Worm (Caenorhabditis elegans) whole organism, L4/young adult: Measurements from ENCODE around the gene srb-11.

ENCODE experiments used
- W03F9.2 ChIP-seq: fragments of 150-350 bp; optimal IDR thresholded peaks from 2 replicates; lab custom pipeline; 2014; ENCODE audit warnings: missing biosample characterization, missing genetic modification characterization
- dao-5 ChIP-seq: sonication (generic microtip); optimal IDR thresholded peaks from 2 replicates; lab custom pipeline; 2016; ENCODE audit warnings: missing genotype, missing genetic modification characterization, moderate library complexity, missing compliant biosample characterization
- him-1 ChIP-seq: sonication (generic microtip); optimal IDR thresholded peaks from 2 replicates; lab custom pipeline; 2016; ENCODE audit warnings: missing genotype, missing genetic modification reagents, missing genetic modification characterization, missing compliant biosample characterization

The srb-11 gene

DNA sequence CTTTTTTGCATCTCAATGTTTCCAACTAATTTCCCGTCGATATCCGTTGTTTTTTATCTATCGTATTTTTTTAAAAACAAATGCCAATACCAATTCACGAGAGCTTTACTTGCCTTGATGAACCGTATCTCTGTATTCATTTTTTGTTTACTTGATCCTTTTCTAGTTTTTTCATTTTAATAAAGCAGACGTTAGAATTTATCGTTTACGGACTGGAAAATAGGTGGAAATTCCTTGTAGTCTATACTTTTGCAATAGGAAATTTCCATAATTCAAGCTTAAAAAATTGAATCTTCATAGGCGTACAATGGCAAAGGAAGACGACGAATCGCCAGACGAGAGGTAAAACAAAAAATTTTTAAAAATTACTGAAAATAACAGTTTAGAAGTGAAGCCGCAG, 32.9 kb downstream of the srb-11 start, which contains the start of gene algn-1:
algn-1 (plus strand) TSS at position 301 of the 400 bp plus-strand sequence.
- TF ChIP-seq him-1 (tag; lab: Kevin White, UChicago) (no peak), dao-5 (tag; lab: Kevin White, UChicago) (no peak), W03F9.2 (no peak)

DNA sequence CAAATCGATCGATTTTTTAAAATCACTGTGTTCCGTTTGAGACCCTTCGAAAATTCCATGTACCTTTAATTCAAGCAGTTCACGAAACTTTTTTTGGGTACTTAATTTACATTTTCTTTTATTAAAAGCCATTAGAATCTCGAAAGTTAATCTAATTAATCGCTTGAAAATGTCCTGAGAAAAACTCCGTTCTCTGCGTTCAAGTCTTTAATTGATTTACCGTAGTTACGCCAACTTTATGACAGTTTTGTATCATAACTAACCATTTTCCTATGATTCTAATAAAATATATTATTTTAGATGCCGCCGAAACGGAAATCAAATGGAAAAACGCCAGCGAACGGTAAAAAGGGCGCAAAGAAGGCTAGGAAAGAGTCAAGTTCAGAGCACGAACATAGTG, 38.5 kb downstream of the srb-11 start, which contains the start of gene jhdm-1:
jhdm-1 (plus strand) TSS at position 301 of the 400 bp plus-strand sequence.
- TF ChIP-seq dao-5 (tag; lab: Kevin White, UChicago) (no peak), W03F9.2 (no peak), him-1 (tag; lab: Kevin White, UChicago) (no peak)

DNA sequence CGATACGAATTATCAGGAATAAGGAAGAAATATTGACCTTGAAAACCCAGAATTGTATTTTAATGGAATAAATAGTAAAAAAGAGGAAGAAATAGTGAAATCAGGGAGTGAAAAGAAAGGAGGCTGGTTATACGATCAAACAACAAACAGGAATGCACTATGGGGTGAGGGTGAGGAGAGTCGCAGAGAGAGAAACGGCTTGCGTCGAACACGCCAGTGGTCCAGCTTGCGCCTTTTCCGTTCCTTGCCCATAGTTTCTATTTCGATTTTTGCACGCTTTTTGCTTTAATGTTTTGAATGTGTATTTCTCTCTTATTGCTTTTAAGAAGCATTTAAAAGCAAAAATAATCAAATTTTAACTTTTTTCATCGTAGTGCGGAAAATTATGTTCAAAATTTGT, 39.0 kb downstream of the srb-11 start:
- TF ChIP-seq W03F9.2 (peak; percentile 81), him-1 (tag; lab: Kevin White, UChicago) (no peak)

DNA sequence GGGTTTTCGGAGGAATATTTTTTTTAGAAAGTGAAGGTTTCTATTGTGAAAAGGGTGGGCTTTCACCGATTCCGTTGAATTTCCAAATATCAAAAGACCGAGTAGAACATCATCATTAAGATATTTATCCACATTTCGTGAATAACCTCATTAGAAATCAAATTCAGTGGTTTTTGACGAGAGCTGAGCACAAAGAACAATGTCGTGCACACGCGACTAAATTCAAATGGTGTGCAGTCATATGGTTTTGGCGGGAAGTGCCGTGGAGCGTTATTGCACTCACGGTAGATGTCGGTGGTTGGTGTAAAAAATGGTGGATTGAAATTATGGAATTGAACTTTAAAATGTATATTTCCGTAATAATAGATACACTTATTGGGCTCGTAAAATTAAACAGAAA, 40.0 kb downstream of the srb-11 start:
- TF ChIP-seq W03F9.2 (no peak), dao-5 (tag; lab: Kevin White, UChicago) (no peak), him-1 (tag; lab: Kevin White, UChicago) (no peak)

DNA sequence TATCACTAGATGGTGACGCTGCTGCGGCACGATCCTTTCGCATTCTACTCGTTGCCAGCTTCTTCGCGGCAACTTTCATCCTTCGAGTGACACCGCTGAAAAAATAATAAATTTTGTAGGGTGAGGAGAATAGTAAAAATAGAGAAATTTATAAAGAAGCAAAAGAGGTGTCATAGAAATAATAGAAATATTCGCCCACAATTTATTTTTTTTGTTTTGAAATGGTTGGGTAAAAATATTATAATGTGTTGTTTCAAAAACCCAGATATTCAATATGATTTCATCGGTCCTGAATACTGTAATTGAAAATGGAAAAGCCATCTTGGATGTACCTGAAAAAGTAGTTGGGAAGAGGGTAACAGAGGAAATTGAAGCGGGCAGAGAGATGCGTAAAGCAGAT, 40.4 kb downstream of the srb-11 start, which contains the start of gene set-1:
set-1 (minus strand) TSS at position 101 of the 400 bp plus-strand sequence.
- TF ChIP-seq him-1 (tag; lab: Kevin White, UChicago) = no peak
- TF ChIP-seq dao-5 (tag; lab: Kevin White, UChicago) = no peak

DNA sequence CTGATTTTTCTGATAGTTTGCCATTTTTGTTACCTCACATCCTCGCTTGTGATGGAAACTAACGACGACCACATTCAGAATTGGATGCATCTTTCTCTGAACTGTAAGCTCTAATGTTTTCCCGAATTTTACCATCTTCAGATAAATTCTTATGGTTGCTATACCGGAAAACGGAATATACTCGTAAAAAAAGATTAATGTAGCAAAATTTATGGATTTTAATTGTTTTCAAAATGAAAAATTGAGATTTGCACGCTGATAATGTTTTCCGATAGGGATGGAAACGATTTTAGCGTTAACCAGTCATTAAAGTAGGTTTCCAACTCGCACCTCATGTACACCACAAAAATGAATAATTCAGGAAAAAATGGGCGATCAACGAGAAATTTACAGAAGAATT, 42.1 kb downstream of the srb-11 start, which contains the start of gene T26A5.6:
T26A5.6 (minus strand) TSS at position 101 of the 400 bp plus-strand sequence.
- TF ChIP-seq him-1 (tag; lab: Kevin White, UChicago) (no peak), dao-5 (tag; lab: Kevin White, UChicago) (no peak), W03F9.2 (no peak)

DNA sequence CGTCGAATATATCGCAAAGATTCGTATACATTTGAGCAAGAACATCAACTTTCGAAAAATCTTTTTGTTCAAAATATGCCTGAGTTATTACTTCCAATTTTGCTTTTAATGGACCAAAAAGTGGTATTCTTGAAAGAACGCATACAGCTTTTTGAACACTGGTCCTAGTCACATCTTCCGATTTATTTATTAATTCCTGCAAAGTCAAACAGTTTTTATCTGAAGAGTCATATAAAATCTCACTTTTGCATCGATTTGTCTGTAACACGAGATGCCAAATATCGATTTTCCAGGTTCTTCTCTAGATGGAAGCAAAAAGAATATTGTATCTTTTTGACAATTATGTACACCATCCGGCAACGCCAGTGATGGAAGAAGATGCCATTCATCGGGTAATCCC, 42.9 kb downstream of the srb-11 start:
- TF ChIP-seq him-1 (tag; lab: Kevin White, UChicago) = no peak
- TF ChIP-seq dao-5 (tag; lab: Kevin White, UChicago) = no peak
- no peak for TF ChIP-seq W03F9.2

DNA sequence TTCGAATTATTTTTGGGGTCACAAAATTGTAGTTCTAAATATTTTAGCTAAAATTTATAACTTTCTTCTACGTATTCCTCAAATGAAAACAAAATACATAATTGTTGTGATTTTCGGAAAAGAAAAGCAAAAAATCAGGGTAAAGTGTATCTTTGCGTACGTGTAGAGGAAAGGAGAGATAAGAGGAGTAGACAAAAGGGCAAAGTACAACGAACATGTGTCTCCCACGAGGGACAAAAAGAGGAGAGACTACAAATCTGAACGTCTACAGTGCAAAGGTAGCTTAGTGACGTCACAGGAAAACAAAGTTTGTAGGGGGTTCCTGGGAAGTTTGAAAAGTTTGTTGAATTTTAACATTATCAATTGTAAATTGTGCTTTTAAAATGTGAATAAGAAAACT, 45.2 kb downstream of the srb-11 start:
- no peak for TF ChIP-seq him-1 (tag; lab: Kevin White, UChicago)
- TF ChIP-seq dao-5 (tag; lab: Kevin White, UChicago) = no peak
- TF ChIP-seq W03F9.2 = no peak

DNA sequence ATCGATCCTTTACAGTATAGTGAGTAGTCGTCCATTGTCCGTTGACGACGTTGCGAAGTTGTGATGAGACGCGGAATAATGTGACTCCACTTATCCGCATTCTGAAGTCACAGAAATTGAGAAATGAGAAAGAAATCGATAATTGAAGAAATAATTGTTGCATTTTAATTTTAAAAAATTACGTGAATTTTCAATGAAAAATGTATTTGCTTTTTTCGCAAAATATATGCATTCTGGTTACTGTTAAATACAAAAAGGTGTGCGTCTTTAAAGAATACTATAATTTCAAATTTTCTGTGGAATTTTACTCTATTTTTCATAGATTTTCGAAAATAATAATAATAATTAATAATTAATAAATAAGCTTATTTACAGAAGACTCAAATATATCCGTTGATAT, 45.9 kb downstream of the srb-11 start, which contains the start of gene let-721:
let-721 (minus strand) TSS at position 101 of the 400 bp plus-strand sequence.
- no peak for TF ChIP-seq W03F9.2
- no peak for TF ChIP-seq dao-5 (tag; lab: Kevin White, UChicago)
- no peak for TF ChIP-seq him-1 (tag; lab: Kevin White, UChicago)

DNA sequence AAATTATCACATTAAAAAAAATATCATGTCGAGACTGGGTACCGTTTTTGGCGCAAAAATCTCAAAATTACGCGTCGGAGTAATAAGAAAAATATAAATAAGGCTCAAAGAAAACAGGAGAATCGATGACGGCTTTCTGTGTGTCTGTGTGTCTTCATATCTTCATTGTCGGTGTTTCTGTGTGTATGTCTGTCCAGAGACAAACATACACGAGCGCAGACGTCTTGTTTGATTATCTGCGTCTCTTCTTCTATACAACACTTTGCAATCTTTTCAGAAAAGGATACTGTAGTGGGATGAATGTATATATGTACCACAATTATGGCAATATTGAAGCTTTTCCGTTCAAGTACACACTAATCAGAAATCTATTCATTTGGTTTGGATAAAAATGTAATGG, 48.4 kb downstream of the srb-11 start, which contains the start of gene C05D11.13:
C05D11.13 (minus strand) TSS at position 252 of the 400 bp plus-strand sequence.
- TF ChIP-seq him-1 (tag; lab: Kevin White, UChicago) = no peak
- peak; percentile 65 for TF ChIP-seq W03F9.2
- no peak for TF ChIP-seq dao-5 (tag; lab: Kevin White, UChicago)

DNA sequence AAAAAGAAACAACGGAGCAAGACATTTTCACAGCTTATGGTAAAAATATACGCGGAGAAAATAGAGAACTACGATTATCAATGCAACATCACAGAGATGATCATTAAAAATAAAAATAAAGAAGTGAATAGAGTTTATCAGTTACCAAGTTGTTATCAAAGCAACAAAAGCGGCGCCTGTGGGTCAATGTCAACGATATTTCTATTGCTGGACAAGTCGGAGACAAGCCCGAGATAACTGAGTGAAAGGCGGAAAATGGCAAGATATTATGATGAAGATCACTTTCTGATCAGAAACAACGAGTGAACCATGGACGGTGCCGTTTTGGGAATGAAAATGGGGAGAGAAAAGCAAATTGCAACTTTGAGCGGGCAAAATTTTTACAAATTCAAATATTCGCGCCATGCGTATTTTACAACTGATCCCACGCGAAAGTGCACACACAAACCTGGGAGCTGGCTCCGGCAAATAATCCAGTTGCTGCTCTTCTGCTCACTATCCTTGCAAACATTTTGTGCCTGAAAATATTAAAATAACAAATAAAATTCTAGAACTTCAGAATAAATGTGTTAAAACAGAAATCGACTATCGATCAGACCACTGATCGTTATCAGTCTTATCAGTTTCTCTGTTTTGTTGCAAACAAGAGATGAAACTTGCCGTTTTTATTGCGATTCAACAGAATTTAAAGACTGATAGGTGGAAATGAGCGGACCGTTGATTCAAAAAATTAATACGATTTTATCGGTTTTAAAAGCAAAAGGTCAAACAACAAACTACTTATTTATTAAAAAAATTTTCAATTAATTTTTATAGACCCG, 50.2 kb downstream of the srb-11 start, which contains the start of gene mel-32:
mel-32 (minus strand) TSS at position 696 of the 821 bp plus-strand sequence.
- TF ChIP-seq W03F9.2 = no peak
- no peak for TF ChIP-seq dao-5 (tag; lab: Kevin White, UChicago)
- no peak for TF ChIP-seq him-1 (tag; lab: Kevin White, UChicago)
